Worm (Caenorhabditis elegans): ENCODE measurements around the gene fbxc-52.

fbxc-52 gene

DNA sequence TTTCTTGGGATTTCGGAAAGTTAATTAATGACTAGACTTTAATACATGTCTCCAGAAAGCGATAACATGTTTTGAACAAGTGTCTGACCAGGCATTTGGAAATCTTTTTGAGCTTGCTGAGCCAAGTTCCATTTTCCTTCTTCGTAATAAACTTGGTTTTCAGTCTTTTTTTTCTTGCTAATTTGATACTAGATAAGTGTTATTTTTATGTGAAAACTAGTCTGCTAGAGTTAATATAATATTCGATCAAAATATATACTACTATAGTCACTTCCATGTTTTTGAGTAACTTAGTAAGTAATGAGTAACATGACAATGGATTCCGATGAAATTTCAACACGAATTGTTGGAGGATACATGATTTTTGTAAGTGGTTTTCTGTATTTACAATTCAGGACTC is 7.8 kb upstream of the fbxc-52 start, which contains the start of gene srx-110:
Gene srx-110, plus strand, starts transcription at position 301 of the 400 bp plus-strand sequence.
- no peak for TF ChIP-seq unc-62 (GFP tag; optimal IDR thresholded peaks at IDR 0.05)

DNA sequence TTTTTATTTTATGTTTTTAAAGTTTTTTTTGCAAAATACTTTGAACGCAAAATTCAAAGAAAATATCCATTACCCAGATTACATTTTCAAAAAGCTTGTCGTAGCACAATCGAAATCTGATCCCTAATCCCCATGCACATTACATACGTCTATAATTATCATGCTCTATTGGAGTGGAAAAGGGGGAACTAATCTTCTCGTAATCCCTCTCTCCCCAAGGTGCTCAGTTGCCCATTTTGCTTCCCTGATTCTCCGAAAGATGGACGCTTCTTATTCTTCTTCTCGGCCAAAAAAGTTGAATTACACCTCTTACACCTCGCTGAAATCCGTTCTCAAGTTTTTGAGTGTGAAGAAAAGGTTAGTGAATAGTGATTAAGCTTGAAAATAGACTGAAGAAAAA is 6.0 kb upstream of the fbxc-52 start, which contains the start of gene fbxc-53:
Gene fbxc-53, plus strand, starts transcription at position 245 of the 400 bp plus-strand sequence.
- no peak for TF ChIP-seq unc-62 (GFP tag; optimal IDR thresholded peaks at IDR 0.05)

DNA sequence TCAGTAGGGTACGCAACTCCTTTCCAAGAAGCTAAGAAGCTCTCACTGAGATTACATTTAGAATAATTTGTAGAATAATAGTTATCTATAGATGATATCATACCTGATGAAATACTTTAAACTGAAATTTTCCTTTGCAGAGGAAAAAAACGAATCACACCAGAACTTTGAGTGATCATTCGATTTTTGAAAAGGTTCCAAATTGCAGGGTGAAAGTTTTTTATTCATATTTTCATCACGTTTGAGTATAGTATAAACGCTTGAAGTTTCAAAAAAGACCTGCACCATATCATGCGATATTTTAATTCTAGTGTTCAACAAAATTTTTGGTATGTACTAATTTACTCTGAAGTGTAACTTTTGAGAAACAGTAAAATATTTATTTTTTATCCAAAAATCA is 2.5 kb upstream of the fbxc-52 start, which contains the start of gene srh-100:
Gene srh-100, minus strand, starts transcription at position 101 of the 400 bp plus-strand sequence.
- no peak for TF ChIP-seq unc-62 (GFP tag; optimal IDR thresholded peaks at IDR 0.05)

DNA sequence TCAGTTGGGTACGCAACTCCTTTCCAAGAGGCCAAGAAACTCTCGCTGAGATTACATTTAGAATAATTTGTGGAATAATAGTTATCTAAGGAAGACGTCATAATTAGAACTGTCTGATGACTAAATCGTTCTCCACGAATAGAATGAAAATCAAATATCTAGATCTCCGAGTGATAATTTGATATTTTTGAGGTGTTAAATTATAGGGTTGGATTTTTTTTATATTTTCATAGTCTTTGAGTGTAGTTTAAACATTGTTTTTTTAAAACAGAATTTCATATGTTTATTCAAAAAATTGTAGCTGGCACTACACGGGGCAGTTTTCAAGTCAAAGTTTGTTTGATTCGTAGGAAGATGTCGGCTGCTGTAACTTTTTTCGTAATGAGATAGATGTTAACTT is 606 bp upstream of the fbxc-52 start, which contains the start of gene srh-99:
Gene srh-99, minus strand, starts transcription at position 101 of the 400 bp plus-strand sequence.
- no peak for TF ChIP-seq unc-62 (GFP tag; optimal IDR thresholded peaks at IDR 0.05)

DNA sequence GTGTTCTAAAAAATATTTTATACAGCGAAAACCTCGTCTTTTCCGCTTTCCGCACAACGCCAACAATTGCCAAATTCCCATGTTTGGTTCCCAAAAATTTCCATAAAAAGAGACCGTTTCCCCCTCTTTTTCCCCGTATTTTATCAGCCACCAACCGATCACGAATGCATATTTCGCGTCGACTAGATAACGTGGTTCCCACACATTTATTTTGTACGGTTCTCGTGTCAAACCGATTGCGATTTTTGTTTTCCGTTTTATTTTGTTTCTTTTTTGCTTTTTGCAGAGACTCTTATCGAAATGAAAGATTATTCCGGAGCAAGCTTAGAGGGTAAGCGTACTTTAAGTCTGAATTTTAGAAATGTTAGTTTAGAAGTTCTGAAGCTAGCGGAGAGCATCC is 4.0 kb downstream of the fbxc-52 start, which contains the start of gene C46E10.3:
Gene C46E10.3, plus strand, starts transcription at position 301 of the 400 bp plus-strand sequence.
- TF ChIP-seq unc-62 (GFP tag; optimal IDR thresholded peaks at IDR 0.05), result no peak

DNA sequence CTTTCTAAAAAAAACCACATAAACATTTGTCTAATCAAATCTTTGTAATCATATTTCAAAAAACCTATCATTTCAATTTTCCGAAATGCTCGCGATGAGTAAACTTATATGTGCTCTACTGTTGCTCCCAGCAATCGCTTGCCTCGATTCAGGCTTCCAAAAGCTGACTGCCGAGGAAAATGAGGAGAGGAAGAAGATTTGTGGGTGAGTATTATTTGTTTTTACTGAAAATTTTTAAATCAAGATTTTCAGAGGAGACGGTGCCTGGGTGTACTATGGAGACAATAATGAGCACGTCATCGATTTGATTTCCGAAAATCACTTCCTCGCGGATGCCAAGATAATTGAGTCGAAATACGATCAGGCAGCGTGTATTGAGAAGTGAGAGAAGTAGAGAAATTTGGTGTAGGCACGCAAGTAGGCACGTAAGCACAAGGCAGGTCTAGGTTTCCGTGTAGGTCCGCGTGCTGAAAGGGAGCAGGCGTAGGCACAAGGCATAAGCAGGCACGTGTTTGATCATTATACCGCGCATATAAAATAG is 7.2 kb downstream of the fbxc-52 start, which contains the start of gene C46E10.1:
Gene C46E10.1, plus strand, starts transcription at position 51 of the 541 bp plus-strand sequence.
- no peak for TF ChIP-seq unc-62 (GFP tag; optimal IDR thresholded peaks at IDR 0.05)

DNA sequence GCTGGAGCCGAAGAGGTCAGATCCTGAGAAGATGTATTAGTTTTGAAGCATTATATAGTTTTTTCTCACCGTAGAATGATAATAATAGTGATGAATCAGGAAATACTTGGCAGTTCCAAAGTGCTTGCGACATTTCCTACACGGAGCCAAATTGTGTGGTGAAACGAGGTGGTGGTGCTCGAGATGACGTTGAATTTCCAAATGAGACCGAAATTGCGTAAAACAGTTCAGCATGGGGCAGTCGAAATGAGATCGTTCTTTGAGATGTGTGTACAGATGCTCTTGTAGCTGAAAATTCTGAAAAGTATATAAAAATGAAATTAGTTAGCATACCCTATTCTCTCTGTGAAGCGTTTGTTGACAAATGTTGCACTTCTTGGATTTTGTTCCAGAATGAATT is 10.9 kb downstream of the fbxc-52 start, which contains the start of gene C46E10.8:
Gene C46E10.8, minus strand, starts transcription at position 101 of the 400 bp plus-strand sequence.
- TF ChIP-seq unc-62 (GFP tag; optimal IDR thresholded peaks at IDR 0.05), result no peak

DNA sequence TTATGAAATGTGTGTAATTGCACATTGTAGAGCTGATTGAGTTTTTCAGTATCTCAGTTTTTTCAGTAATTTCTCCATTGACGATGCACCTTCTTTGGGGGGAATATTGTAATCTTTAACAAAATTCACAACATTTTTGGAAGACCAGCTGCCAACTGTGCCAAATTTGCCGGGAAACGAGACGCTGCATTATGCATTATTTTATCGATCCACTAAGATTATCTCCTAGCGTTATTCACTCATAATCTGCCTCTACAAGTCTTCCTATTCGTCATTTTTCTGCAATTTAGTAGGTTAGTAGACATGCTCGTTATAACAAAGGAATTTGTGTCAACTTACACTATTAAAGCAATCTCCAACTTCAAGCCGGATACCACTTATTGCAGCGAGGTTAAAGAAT is 14.7 kb downstream of the fbxc-52 start, which contains the start of the genes sdz-12 and bath-31:
Gene sdz-12, minus strand, starts transcription at position 101 of the 400 bp plus-strand sequence.
Gene bath-31, plus strand, starts transcription at position 251 of the 400 bp plus-strand sequence.
- TF ChIP-seq unc-62 (GFP tag; optimal IDR thresholded peaks at IDR 0.05), result no peak

DNA sequence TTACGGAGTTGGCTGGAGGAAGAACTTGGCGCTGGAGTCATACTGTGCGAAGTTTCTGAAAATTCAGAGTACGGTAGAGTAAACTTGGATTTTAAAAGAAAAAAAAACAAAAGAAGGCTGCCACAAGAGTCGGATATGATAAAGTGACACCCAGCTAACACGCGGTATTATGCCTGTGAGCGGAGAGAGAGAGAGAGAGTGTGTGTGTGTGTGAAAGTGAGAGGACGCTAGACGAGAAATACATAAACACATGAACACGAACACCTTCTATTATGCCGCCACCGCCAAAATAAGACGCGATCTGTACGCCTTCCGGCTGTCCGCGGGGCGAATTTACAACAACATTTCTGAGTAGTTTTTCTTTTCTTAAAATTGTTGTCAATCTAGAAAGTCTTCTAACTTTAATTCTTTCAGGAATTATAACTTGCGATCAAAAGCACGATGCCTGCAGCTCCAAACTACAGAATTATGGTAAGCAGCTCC is 19.9 kb downstream of the fbxc-52 start, which contains the start of gene F12E12.6:
Gene F12E12.6, minus strand, starts transcription at position 51 of the 483 bp plus-strand sequence.
- no peak for TF ChIP-seq unc-62 (GFP tag; optimal IDR thresholded peaks at IDR 0.05)

DNA sequence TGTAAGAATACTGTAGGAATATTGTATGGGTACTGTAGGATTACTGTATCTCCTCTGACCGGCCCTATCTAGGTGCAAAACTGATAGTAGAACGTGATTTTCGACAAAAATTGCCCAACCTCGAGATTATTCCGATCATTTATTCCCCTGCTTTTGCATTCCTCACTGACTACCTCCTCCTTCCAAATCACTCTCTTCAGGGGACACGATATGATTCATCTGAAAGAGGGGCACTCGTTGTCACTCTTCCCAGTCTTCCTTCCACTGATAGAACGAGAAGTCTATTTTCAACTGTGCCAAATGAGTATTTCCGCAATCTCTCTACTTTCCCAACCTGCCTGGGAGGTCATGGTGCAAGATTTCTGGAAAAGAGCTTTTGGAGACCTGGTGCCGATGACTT is 22.6 kb downstream of the fbxc-52 start, which contains the start of gene F12E12.2:
Gene F12E12.2, plus strand, starts transcription at position 301 of the 400 bp plus-strand sequence.
- no peak for TF ChIP-seq unc-62 (GFP tag; optimal IDR thresholded peaks at IDR 0.05)

DNA sequence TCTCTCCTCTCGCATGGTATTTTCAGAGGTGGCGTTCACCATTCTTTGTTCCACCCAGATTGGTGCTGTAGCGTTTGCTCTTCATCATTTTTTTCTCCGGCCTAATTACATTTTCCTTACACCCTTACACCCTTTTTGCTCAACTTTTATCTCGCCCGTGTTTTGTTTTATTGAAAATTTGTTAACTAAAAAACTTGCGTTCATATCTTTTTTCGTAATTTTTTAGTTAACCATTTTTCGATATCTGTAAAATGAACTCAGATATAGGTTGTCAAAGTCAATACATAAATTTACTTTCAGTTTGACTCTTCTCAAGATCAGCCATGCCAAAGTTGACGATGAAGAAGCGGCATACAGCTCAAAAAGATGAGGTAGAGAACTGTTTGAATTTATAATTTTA is 24.5 kb downstream of the fbxc-52 start, which contains the start of gene F12E12.1:
Gene F12E12.1, plus strand, starts transcription at position 301 of the 400 bp plus-strand sequence.
- no peak for TF ChIP-seq unc-62 (GFP tag; optimal IDR thresholded peaks at IDR 0.05)

DNA sequence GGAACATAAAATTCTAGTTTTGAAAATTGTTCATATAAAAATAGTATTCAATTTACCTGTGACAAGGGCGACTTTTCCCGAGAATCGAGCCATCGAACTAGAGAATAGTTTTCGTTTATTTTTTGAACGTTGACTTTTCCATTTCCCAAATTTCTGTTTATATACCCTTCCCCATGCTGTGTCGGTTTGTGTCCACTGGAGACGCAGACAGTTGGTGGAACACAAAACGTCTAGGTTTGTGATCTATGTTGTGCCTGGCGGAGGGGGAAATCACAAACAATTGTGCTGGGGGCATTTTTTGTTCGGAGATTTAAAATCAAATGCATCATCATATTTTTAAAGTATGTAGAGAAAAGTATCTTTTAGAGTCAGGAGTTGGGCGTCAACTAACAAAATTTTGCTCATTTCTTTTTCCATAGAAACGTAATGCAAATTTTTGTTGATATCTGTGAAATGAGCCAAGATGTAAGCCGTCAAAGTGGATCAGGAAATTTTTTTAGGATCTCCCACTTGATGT is 26.7 kb downstream of the fbxc-52 start, which contains the start of gene nta-1:
Gene nta-1, minus strand, starts transcription at position 131 of the 517 bp plus-strand sequence.
- no peak for TF ChIP-seq unc-62 (GFP tag; optimal IDR thresholded peaks at IDR 0.05)

DNA sequence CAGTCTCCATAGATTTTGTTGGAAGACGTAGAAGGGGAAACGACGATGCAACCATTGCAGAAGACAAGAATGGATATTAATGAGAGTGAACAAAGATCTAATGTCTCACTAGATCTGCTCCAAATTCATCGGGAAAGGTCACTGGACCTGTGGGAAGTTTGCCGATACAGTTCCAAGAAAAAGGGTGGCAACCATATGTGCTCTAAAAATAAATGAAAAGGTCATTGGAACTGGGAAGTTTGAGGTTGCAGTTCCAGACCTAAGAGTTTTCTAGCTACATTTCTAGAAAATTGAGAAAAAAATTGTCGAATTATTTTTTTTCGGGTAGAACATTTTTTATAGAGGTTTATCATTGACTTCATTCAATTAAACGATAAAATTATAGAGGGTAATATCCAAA is 30.3 kb downstream of the fbxc-52 start, which contains the start of gene fbxb-92:
Gene fbxb-92, minus strand, starts transcription at position 101 of the 400 bp plus-strand sequence.
- no peak for TF ChIP-seq unc-62 (GFP tag; optimal IDR thresholded peaks at IDR 0.05)

DNA sequence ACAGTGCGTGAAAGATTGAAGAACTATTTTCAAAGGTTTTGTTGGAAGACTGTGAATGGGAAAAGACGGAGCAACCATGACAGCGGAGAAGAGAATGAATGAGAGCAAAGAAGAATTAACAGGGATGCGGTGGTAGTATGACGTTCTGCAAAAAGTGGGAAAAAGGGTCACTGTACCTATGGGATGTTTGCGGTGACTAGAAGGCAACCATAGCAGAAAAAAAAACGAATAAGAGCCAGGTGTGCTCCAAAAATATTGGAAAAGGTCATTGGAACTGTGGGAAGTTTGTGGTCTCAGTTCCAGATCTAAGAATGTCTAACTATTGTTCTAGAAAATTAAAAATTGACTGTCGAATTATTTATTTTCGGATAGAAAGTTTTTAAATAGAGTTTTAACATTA is 31.7 kb downstream of the fbxc-52 start, which contains the start of gene fbxb-90:
Gene fbxb-90, minus strand, starts transcription at position 101 of the 400 bp plus-strand sequence.
- no peak for TF ChIP-seq unc-62 (GFP tag; optimal IDR thresholded peaks at IDR 0.05)

DNA sequence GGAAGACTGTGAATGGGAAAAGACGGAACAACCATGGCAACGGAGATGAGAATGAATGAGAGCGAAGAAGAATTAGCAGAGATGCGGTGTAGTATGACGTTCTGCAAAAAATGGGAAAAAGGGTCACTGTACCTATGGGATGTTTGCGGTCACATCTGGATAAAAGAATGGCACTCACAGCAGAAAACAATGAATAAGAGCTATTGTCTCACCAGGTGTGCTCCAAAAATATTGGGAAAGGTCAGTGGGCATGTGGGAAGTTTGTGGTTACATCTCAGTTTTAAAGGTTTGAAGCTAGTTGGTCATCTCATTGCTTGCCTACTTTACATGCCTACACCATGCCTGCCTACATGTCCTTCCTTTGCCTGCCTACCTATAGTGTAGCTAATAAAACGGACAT is 33.6 kb downstream of the fbxc-52 start, which contains the start of gene fbxb-91:
Gene fbxb-91, minus strand, starts transcription at position 101 of the 400 bp plus-strand sequence.
- TF ChIP-seq unc-62 (GFP tag; optimal IDR thresholded peaks at IDR 0.05), result no peak

DNA sequence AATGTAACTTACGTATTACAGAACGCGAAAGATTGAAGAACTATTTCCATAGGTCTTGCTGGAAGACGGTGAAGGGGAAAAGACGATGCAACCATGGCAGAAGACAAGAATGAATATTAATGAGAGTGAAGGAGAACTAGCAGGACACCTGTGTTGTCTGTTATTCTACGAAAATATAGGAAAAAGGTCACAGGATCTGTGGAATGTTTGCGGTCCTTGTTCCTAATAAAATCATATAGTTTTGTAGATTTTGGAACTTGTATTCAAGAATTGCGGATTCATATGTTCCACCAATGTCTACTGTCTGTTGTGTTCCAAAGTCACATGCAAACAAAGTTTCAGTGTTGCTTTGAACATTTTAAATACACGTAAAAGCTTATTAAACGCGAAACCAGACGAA is 35.1 kb downstream of the fbxc-52 start, which contains the start of gene sdz-11:
Gene sdz-11, minus strand, starts transcription at position 101 of the 400 bp plus-strand sequence.
- TF ChIP-seq unc-62 (GFP tag; optimal IDR thresholded peaks at IDR 0.05), result no peak
